Worm (Caenorhabditis elegans) whole organism, L3 larva: ENCODE data around the gene str-169.

Source experiments
- R02D3.7 ChIP-seq: fragments of 150-350 bp; optimal IDR thresholded peaks from 2 replicates; lab custom pipeline; 2014; ENCODE audit warnings: missing biosample characterization, missing genetic modification characterization
- ZK546.5 ChIP-seq: sonication (generic microtip); optimal IDR thresholded peaks from 2 replicates; lab custom pipeline; 2017; ENCODE audit warnings: missing biosample characterization, missing genetic modification characterization
- aly-2 ChIP-seq: fragments of 150-350 bp; optimal IDR thresholded peaks from 2 replicates; lab custom pipeline; 2014; ENCODE audit warnings: missing biosample characterization, missing genetic modification characterization
- ama-1 ChIP-seq: fragments of 150-350 bp; optimal IDR thresholded peaks from 2 replicates; lab custom pipeline; 2018
- ceh-16 ChIP-seq: sonication (generic microtip); optimal IDR thresholded peaks from 2 replicates; lab custom pipeline; 2017; ENCODE audit warnings: missing biosample characterization, missing genetic modification characterization
- ceh-28 ChIP-seq: fragments of 150-350 bp; optimal IDR thresholded peaks from 2 replicates; lab custom pipeline; 2014; ENCODE audit warnings: missing biosample characterization, missing genetic modification reagents, missing genetic modification characterization
- ceh-82 ChIP-seq: fragments of 150-350 bp; optimal IDR thresholded peaks from 2 replicates; lab custom pipeline; 2014; ENCODE audit warnings: missing biosample characterization, missing genetic modification characterization
- ceh-9 ChIP-seq: sonication (generic microtip); optimal IDR thresholded peaks from 2 replicates; lab custom pipeline; 2018; ENCODE audit warnings: missing biosample characterization, missing genetic modification characterization
- daf-12 ChIP-seq: fragments of 150-350 bp; optimal IDR thresholded peaks from 2 replicates; lab custom pipeline; 2014; ENCODE audit warnings: missing biosample characterization, missing genetic modification reagents, missing genetic modification characterization
- egl-27 ChIP-seq: sonication (generic microtip); optimal IDR thresholded peaks from 4 replicates; lab custom pipeline; 2017; ENCODE audit warnings: missing biosample characterization, missing genetic modification reagents, missing genetic modification characterization
- egl-5 ChIP-seq: fragments of 150-350 bp; optimal IDR thresholded peaks from 2 replicates; lab custom pipeline; 2017; ENCODE audit warnings: missing biosample characterization, missing genetic modification reagents, missing genetic modification characterization, inconsistent platforms
- elt-1 ChIP-seq: fragments of 150-350 bp; optimal IDR thresholded peaks from 2 replicates; lab custom pipeline; 2014; ENCODE audit warnings: missing biosample characterization, missing genetic modification characterization
- elt-2 ChIP-seq: sonication (generic microtip); optimal IDR thresholded peaks from 2 replicates; lab custom pipeline; 2016; ENCODE audit warnings: missing genetic modification reagents, mild to moderate bottlenecking, missing genetic modification characterization, missing compliant biosample characterization
- eor-1 ChIP-seq, 2 experiments: fragments of 150-350 bp; optimal IDR thresholded peaks; 2 replicates each; lab custom pipeline; 2014 to 2018; ENCODE audit warnings: missing biosample characterization in 2 of 2, missing genetic modification characterization in 2 of 2
- fkh-10 ChIP-seq: sonication (generic microtip); optimal IDR thresholded peaks from 2 replicates; lab custom pipeline; 2017; ENCODE audit warnings: missing biosample characterization, missing genetic modification reagents, missing genetic modification characterization
- fkh-2 ChIP-seq: fragments of 150-350 bp; optimal IDR thresholded peaks from 2 replicates; lab custom pipeline; 2014; ENCODE audit warnings: missing biosample characterization, missing genetic modification reagents, missing genetic modification characterization
- fos-1 ChIP-seq: fragments of 150-350 bp; optimal IDR thresholded peaks from 2 replicates; lab custom pipeline; 2014; ENCODE audit warnings: missing biosample characterization, missing genetic modification characterization
- hmg-11 ChIP-seq: sonication (generic microtip); optimal IDR thresholded peaks from 2 replicates; lab custom pipeline; 2016; ENCODE audit warnings: missing genetic modification characterization, missing compliant biosample characterization
- jun-1 ChIP-seq: fragments of 150-350 bp; optimal IDR thresholded peaks from 2 replicates; lab custom pipeline; 2014; ENCODE audit warnings: missing biosample characterization, missing genetic modification reagents, missing genetic modification characterization
- lin-15B ChIP-seq: fragments of 150-350 bp; optimal IDR thresholded peaks from 2 replicates; lab custom pipeline; 2014; ENCODE audit warnings: missing biosample characterization, missing genetic modification characterization
- lsy-12 ChIP-seq: sonication (generic microtip); optimal IDR thresholded peaks from 2 replicates; lab custom pipeline; 2016; ENCODE audit warnings: mild to moderate bottlenecking, missing genetic modification characterization, missing compliant biosample characterization
- mdl-1 ChIP-seq: fragments of 150-350 bp; optimal IDR thresholded peaks from 2 replicates; lab custom pipeline; 2014; ENCODE audit warnings: missing biosample characterization, missing genetic modification characterization
- mml-1 ChIP-seq: fragments of 150-350 bp; sonication (generic microtip); optimal IDR thresholded peaks from 3 replicates; lab custom pipeline; 2014; ENCODE audit warnings: missing biosample characterization, missing genetic modification characterization
- nfya-1 ChIP-seq: sonication (generic microtip); optimal IDR thresholded peaks from 2 replicates; lab custom pipeline; 2017; ENCODE audit warnings: missing genetic modification characterization, mild to moderate bottlenecking, missing compliant biosample characterization, antibody characterized with exemption, moderate library complexity; ENCODE audit not compliant: insufficient read depth
- nhr-12 ChIP-seq: fragments of 150-350 bp; optimal IDR thresholded peaks from 2 replicates; lab custom pipeline; 2014; ENCODE audit warnings: missing biosample characterization, missing genetic modification characterization
- nhr-23 ChIP-seq: fragments of 150-350 bp; optimal IDR thresholded peaks from 2 replicates; lab custom pipeline; 2014; ENCODE audit warnings: missing biosample characterization, missing genetic modification reagents, missing genetic modification characterization
- nhr-237 ChIP-seq: fragments of 150-350 bp; optimal IDR thresholded peaks from 2 replicates; lab custom pipeline; 2014; ENCODE audit warnings: missing biosample characterization, missing genetic modification characterization
- nhr-25 ChIP-seq: sonication (generic microtip); optimal IDR thresholded peaks from 2 replicates; lab custom pipeline; 2017; ENCODE audit warnings: missing biosample characterization, missing genetic modification characterization
- nhr-43 ChIP-seq: sonication (generic microtip); optimal IDR thresholded peaks from 2 replicates; lab custom pipeline; 2016; ENCODE audit warnings: mild to moderate bottlenecking, missing genetic modification characterization, missing compliant biosample characterization; ENCODE audit not compliant: poor library complexity, severe bottlenecking
- nhr-67 ChIP-seq: fragments of 150-350 bp; optimal IDR thresholded peaks from 2 replicates; lab custom pipeline; 2014; ENCODE audit warnings: missing biosample characterization, missing genetic modification characterization
- nhr-76 ChIP-seq: fragments of 150-350 bp; sonication (generic microtip); optimal IDR thresholded peaks from 5 replicates; lab custom pipeline; 2014; ENCODE audit warnings: missing biosample characterization, missing genetic modification characterization
- nhr-77 ChIP-seq: fragments of 150-350 bp; optimal IDR thresholded peaks from 2 replicates; lab custom pipeline; 2014; ENCODE audit warnings: missing biosample characterization, missing genetic modification characterization
- pqm-1 ChIP-seq: fragments of 150-350 bp; optimal IDR thresholded peaks from 2 replicates; lab custom pipeline; 2017; ENCODE audit warnings: missing biosample characterization, missing genetic modification characterization, inconsistent platforms
- sea-2 ChIP-seq: fragments of 150-350 bp; sonication (generic microtip); optimal IDR thresholded peaks from 4 replicates; lab custom pipeline; 2014; ENCODE audit warnings: missing biosample characterization, missing genetic modification reagents, missing genetic modification characterization
- skn-1 ChIP-seq: fragments of 150-350 bp; optimal IDR thresholded peaks from 2 replicates; lab custom pipeline; 2014; ENCODE audit warnings: missing biosample characterization, missing genetic modification characterization
- snpc-4 ChIP-seq: fragments of 150-350 bp; optimal IDR thresholded peaks from 2 replicates; lab custom pipeline; 2014; ENCODE audit warnings: missing biosample characterization, missing genetic modification characterization
- unc-62 ChIP-seq: fragments of 150-350 bp; sonication (generic microtip); optimal IDR thresholded peaks from 4 replicates; lab custom pipeline; 2014; ENCODE audit warnings: missing biosample characterization, missing genetic modification reagents, missing genetic modification characterization
- ztf-11 ChIP-seq: fragments of 150-350 bp; optimal IDR thresholded peaks from 2 replicates; lab custom pipeline; 2014; ENCODE audit warnings: missing biosample characterization, missing genetic modification characterization
- ztf-4 ChIP-seq: fragments of 150-350 bp; optimal IDR thresholded peaks from 2 replicates; lab custom pipeline; 2014; ENCODE audit warnings: missing biosample characterization, missing genetic modification characterization

Gene str-169

DNA sequence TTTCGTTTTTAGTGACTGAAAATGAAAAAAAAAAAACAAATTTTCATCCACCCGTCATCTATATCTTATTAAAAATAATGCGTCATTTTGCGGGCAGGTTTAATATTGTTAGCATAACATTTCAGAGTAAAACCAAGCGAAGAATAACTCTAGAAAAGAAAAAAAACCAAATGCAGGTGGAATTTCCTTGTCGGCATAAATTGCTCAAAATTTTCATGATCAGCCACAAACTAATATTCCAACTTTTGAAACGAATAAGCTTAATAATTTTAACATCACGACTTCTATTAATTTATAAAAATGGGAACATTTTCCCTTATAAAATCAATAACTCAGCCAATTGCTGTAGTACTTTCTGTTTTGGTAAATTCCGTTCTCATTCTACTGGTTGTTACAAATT lies 30.2 kb upstream of the str-169 start, which contains the start of gene str-155:
TSS of gene str-155 (plus strand) at position 301 of the 400 bp plus-strand sequence.
- TF ChIP-seq sea-2 = no peak
- TF ChIP-seq nhr-23 (tag; lab: Kevin White, UChicago) = no peak
- no peak for TF ChIP-seq pqm-1 (tag; lab: Kevin White, UChicago)
- TF ChIP-seq nhr-43 = no peak
- TF ChIP-seq jun-1 (tag; lab: Kevin White, UChicago) = no peak
- TF ChIP-seq nhr-77 (tag; lab: Kevin White, UChicago) = no peak
- TF ChIP-seq elt-2 (tag; lab: Kevin White, UChicago) = no peak
- TF ChIP-seq snpc-4 (tag; lab: Kevin White, UChicago) = no peak
- TF ChIP-seq skn-1 = no peak
- no peak for TF ChIP-seq lsy-12

DNA sequence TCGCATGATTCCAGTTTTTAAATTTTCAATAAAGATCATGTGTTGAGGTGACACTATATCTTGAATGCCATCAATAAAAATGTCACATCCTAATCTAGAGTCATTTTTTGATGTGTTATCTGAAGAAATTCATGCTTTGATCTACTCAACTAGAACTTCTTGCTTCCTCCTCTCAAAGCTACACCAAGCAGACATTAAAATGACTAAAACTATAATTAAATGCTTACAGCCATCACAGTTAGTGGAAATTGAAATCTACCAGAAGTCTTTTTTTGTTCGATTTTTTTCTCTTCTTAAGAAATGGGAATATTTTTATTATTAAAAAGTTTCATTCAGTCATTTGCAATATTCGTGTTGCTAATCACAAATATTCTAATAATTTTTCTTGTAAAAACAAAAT lies 28.1 kb upstream of the str-169 start, which contains the start of gene str-158:
TSS of gene str-158 (plus strand) at position 301 of the 400 bp plus-strand sequence.
- no peak for TF ChIP-seq eor-1 (tag; optimal IDR thresholded peaks at IDR 0.05; lab: Kevin White, UChicago)
- no peak for TF ChIP-seq nhr-43
- TF ChIP-seq nhr-12 (tag; lab: Kevin White, UChicago) = no peak

ce11 chrIV:4930045-4930444 lies 15.8 kb upstream of the str-169 start, which contains the start of gene Y9C9A.8:
TSS of gene Y9C9A.8 (plus strand) at chrIV:4930345.
- TF ChIP-seq ceh-82 (tag; lab: Kevin White, UChicago) = no peak
- no peak for TF ChIP-seq ceh-9 (tag; lab: Kevin White, UChicago)
- TF ChIP-seq fkh-10 = no peak
- TF ChIP-seq fos-1 = no peak

DNA sequence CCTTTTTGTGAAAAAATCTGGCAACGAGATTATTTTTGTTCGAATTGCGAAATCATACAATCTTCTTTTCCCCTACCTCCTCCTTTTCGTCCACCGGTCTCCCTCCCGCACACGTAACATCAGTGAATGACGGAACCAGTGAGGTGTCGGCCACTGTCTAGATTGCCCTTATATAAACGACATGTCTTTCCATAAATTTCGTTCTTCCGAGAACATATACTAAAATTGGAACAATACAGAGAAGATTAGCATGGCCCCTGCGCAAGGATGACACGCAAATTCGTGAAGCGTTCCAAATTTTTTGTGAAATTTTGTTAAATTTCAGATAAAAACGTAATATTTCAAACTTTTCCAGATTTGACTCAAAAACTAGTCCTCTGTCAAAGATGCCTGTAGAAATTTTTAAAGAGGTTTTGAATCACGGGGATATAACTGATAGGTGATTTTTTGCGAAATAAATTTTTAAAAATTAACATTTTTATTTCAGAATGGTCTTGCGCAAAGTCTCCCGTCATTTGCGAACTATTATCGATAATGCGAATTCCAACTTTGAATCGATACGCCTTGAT lies 15.0 kb upstream of the str-169 start:
- TF ChIP-seq egl-5 (no peak), nhr-76 (no peak), mml-1 (tag; lab: Kevin White, UChicago) (no peak), ZK546.5 (tag; lab: Kevin White, UChicago) (no peak), hmg-11 (no peak), ztf-4 (no peak), nfya-1 (tag; lab: Kevin White, UChicago) (peak; percentile 23), fkh-2 (tag; lab: Kevin White, UChicago) (no peak), ceh-82 (tag; lab: Kevin White, UChicago) (no peak), ceh-9 (tag; lab: Kevin White, UChicago) (no peak), skn-1 (no peak), ama-1 (no peak), elt-1 (tag; lab: Kevin White, UChicago) (no peak), nhr-67 (no peak), nhr-12 (tag; lab: Kevin White, UChicago) (no peak), nhr-77 (tag; lab: Kevin White, UChicago) (no peak), elt-2 (tag; lab: Kevin White, UChicago) (peak; percentile 4), nhr-43 (peak; percentile 65), nhr-25 (tag; lab: Kevin White, UChicago) (peak; percentile 24), lin-15B (no peak), snpc-4 (tag; lab: Kevin White, UChicago) (peak; percentile 95), ztf-11 (tag; lab: Kevin White, UChicago) (no peak), eor-1 (tag; optimal IDR thresholded peaks at IDR 0.05; lab: Kevin White, UChicago) (no peak), mdl-1 (tag; lab: Kevin White, UChicago) (no peak), daf-12 (no peak), aly-2 (tag; lab: Kevin White, UChicago) (no peak), sea-2 (no peak), nhr-23 (tag; lab: Kevin White, UChicago) (no peak), egl-27 (no peak), nhr-237 (no peak), fkh-10 (no peak), ceh-16 (tag; lab: Kevin White, UChicago) (no peak), fos-1 (no peak), lsy-12 (no peak), ceh-28 (tag; lab: Kevin White, UChicago) (no peak), R02D3.7 (tag; lab: Kevin White, UChicago) (no peak), unc-62 (GFP tag; lab: Kevin White, UChicago) (no peak)
